Worm (Caenorhabditis elegans) whole organism, early embryonic: ENCODE results near the gene F22H10.1.

Experiments
- ama-1 ChIP-seq: fragments of 150-350 bp; optimal IDR thresholded peaks from 2 replicates; lab custom pipeline; 2014
- ceh-36 ChIP-seq: sonication (generic microtip); optimal IDR thresholded peaks from 2 replicates; lab custom pipeline; 2016; ENCODE audit warnings: missing genetic modification characterization, inconsistent platforms, missing compliant biosample characterization
- flt-1 ChIP-seq: fragments of 200-800 bp; sonication (Bioruptor generic); IDR thresholded peaks from 2 replicates; pipeline ENCODE4 v1.3.6; 2022; ENCODE audit warnings: missing genetic modification characterization, missing compliant biosample characterization
- scrt-1 ChIP-seq: fragments of 200-800 bp; sonication (Bioruptor generic); IDR thresholded peaks from 2 replicates; pipeline ENCODE4 v1.3.6; 2022; ENCODE audit warnings: missing genetic modification characterization, missing compliant biosample characterization

ce11 chrX:16660268-16660667 is 42.0 kb upstream of the F22H10.1 start:
- TF ChIP-seq scrt-1 (GFP tag; lab: Robert Waterston, UW) (no peak), ceh-36 (tag; lab: Kevin White, UChicago) (no peak), ama-1 (lab: Kevin White, UChicago) (no peak), flt-1 (GFP tag; lab: Robert Waterston, UW) (no peak)
